Fruit fly (Drosophila melanogaster) whole organism, embryonic: Measurements from ENCODE around the gene fred.

Experiments
- B-H1 ChIP-seq: fragments of 200-800 bp; sonication (Bioruptor generic); IDR thresholded peaks from 3 replicates; pipeline ENCODE4 v1.3.6; 2022; ENCODE audit warnings: missing biosample characterization, missing genetic modification characterization
- CG10147 ChIP-seq: fragments of 200-800 bp; sonication (Bioruptor generic); optimal IDR thresholded peaks from 2 replicates; lab custom pipeline; 2019; ENCODE audit warnings: missing biosample characterization, mild to moderate bottlenecking, missing genetic modification characterization, moderate library complexity
- CG10431 ChIP-seq: fragments of 200-800 bp; sonication (Bioruptor generic); optimal IDR thresholded peaks from 3 replicates; lab custom pipeline; 2018; ENCODE audit warnings: missing biosample characterization, mild to moderate bottlenecking, missing genetic modification characterization
- CG11456 ChIP-seq: fragments of 200-800 bp; sonication (Bioruptor generic); IDR thresholded peaks from 3 replicates; pipeline ENCODE4 v1.3.6; 2022; ENCODE audit warnings: missing biosample characterization, missing genetic modification characterization
- CG12299 ChIP-seq: fragments of 200-800 bp; sonication (Bioruptor generic); optimal IDR thresholded peaks from 2 replicates; lab custom pipeline; 2018; ENCODE audit warnings: missing biosample characterization, mild to moderate bottlenecking, missing genetic modification characterization
- CG12391 ChIP-seq: fragments of 200-800 bp; sonication (Bioruptor generic); optimal IDR thresholded peaks from 3 replicates; lab custom pipeline; 2018; ENCODE audit warnings: missing biosample characterization, mild to moderate bottlenecking, missing genetic modification characterization, moderate library complexity
- CG12744 ChIP-seq: fragments of 200-800 bp; sonication (Bioruptor generic); optimal IDR thresholded peaks from 2 replicates; lab custom pipeline; 2016; ENCODE audit warnings: missing biosample characterization, missing genetic modification characterization
- CG15269 ChIP-seq: fragments of 200-800 bp; sonication (Bioruptor generic); optimal IDR thresholded peaks from 2 replicates; lab custom pipeline; 2018; ENCODE audit warnings: missing biosample characterization, mild to moderate bottlenecking, missing genetic modification characterization, moderate library complexity
- CG1602 ChIP-seq: fragments of 200-800 bp; sonication (Bioruptor generic); optimal IDR thresholded peaks from 3 replicates; lab custom pipeline; 2016; ENCODE audit warnings: missing biosample characterization, missing genetic modification characterization
- CG17385 ChIP-seq: fragments of 200-800 bp; sonication (Bioruptor generic); optimal IDR thresholded peaks from 3 replicates; lab custom pipeline; 2018; ENCODE audit warnings: missing biosample characterization, mild to moderate bottlenecking, missing genetic modification characterization
- CG2129 ChIP-seq: fragments of 200-800 bp; sonication (Bioruptor generic); IDR thresholded peaks from 2 replicates; pipeline ENCODE4 v1.3.6; 2022; ENCODE audit warnings: missing biosample characterization, missing genetic modification characterization; ENCODE audit not compliant: partially characterized antibody
- CG30431 ChIP-seq: fragments of 200-800 bp; sonication (Bioruptor generic); optimal IDR thresholded peaks from 2 replicates; lab custom pipeline; 2017; ENCODE audit warnings: missing biosample characterization, missing genetic modification characterization
- CG3407 ChIP-seq: fragments of 200-800 bp; sonication (Bioruptor generic); optimal IDR thresholded peaks from 2 replicates; lab custom pipeline; 2018; ENCODE audit warnings: missing biosample characterization, mild to moderate bottlenecking, missing genetic modification characterization
- CG6689 ChIP-seq: fragments of 200-800 bp; sonication (Bioruptor generic); IDR thresholded peaks from 2 replicates; pipeline ENCODE4 v1.3.6; 2022; ENCODE audit warnings: missing biosample characterization, missing genetic modification characterization
- CG6813 ChIP-seq: fragments of 200-800 bp; sonication (Bioruptor generic); optimal IDR thresholded peaks from 2 replicates; lab custom pipeline; 2017; ENCODE audit warnings: missing biosample characterization, missing genetic modification characterization, mild to moderate bottlenecking, moderate library complexity, missing genetic modification reagents
- CG8281 ChIP-seq: fragments of 200-800 bp; sonication (Bioruptor generic); optimal IDR thresholded peaks from 2 replicates; lab custom pipeline; 2018; ENCODE audit warnings: missing biosample characterization, mild to moderate bottlenecking, missing genetic modification characterization, moderate library complexity
- CG9609 ChIP-seq: fragments of 200-800 bp; sonication (Bioruptor generic); optimal IDR thresholded peaks from 3 replicates; lab custom pipeline; 2016; ENCODE audit warnings: missing biosample characterization, missing genetic modification characterization
- CrebB ChIP-seq: fragments of 200-800 bp; sonication (Bioruptor generic); optimal IDR thresholded peaks from 3 replicates; lab custom pipeline; 2018; ENCODE audit warnings: missing biosample characterization, mild to moderate bottlenecking, missing genetic modification characterization
- Eip74EF ChIP-seq, 2 experiments: fragments of 200-800 bp in 1 of 2; fragments of >200 bp in 1 of 2; sonication (Bioruptor generic) in 1 of 2; optimal IDR thresholded peaks; 2 replicates each; lab custom pipeline; 2017 to 2019; ENCODE audit warnings: missing biosample characterization in 2 of 2, missing genetic modification characterization in 2 of 2, mild to moderate bottlenecking in 1 of 2, moderate library complexity in 1 of 2
- H15 ChIP-seq: fragments of 200-800 bp; sonication (Bioruptor generic); IDR thresholded peaks from 3 replicates; pipeline ENCODE4 v1.3.6; 2022; ENCODE audit warnings: missing biosample characterization, missing genetic modification characterization
- HHEX ChIP-seq: fragments of 200-800 bp; sonication (Bioruptor generic); optimal IDR thresholded peaks from 3 replicates; lab custom pipeline; 2017; ENCODE audit warnings: missing biosample characterization, mild to moderate bottlenecking, missing genetic modification characterization, missing genetic modification reagents
- Hand ChIP-seq: fragments of 200-800 bp; sonication (Bioruptor generic); optimal IDR thresholded peaks from 2 replicates; lab custom pipeline; 2017; ENCODE audit warnings: mild to moderate bottlenecking, missing biosample characterization, missing genetic modification reagents, missing genetic modification characterization
- Lim3 ChIP-seq: fragments of 200-800 bp; sonication (Bioruptor generic); IDR thresholded peaks from 2 replicates; pipeline ENCODE4 v1.3.6; 2022; ENCODE audit warnings: missing biosample characterization, missing genetic modification characterization
- MBD-R2 ChIP-seq: fragments of 200-800 bp; sonication (Bioruptor generic); IDR thresholded peaks from 2 replicates; pipeline ENCODE4 v1.3.6; 2022; ENCODE audit warnings: missing biosample characterization, missing genetic modification characterization
- MESR4 ChIP-seq: fragments of 200-800 bp; sonication (Bioruptor generic); optimal IDR thresholded peaks from 2 replicates; lab custom pipeline; 2018; ENCODE audit warnings: missing biosample characterization, mild to moderate bottlenecking, missing genetic modification characterization, moderate library complexity
- Neu2 ChIP-seq: fragments of 200-800 bp; sonication (Bioruptor generic); optimal IDR thresholded peaks from 3 replicates; lab custom pipeline; 2016; ENCODE audit warnings: missing biosample characterization, missing genetic modification characterization, borderline replicate concordance
- Tbp ChIP-seq: fragments of >200 bp; optimal IDR thresholded peaks from 2 replicates; lab custom pipeline; 2018; ENCODE audit warnings: missing biosample characterization, missing genetic modification characterization
- YL-1 ChIP-seq: fragments of 200-800 bp; sonication (Bioruptor generic); optimal IDR thresholded peaks from 3 replicates; lab custom pipeline; 2017; ENCODE audit warnings: missing biosample characterization, mild to moderate bottlenecking, missing genetic modification characterization
- chif ChIP-seq, 2 experiments: fragments of 200-800 bp; sonication (Bioruptor generic); optimal IDR thresholded peaks; 3 replicates each; lab custom pipeline; 2016; ENCODE audit warnings: missing biosample characterization in 2 of 2, missing genetic modification characterization in 2 of 2
- dysf ChIP-seq: fragments of 200-800 bp; sonication (Bioruptor generic); IDR thresholded peaks from 3 replicates; pipeline ENCODE4 v1.3.6; 2022; ENCODE audit warnings: missing biosample characterization, missing genetic modification characterization
- en ChIP-seq: fragments of 200-800 bp; sonication (Bioruptor generic); optimal IDR thresholded peaks from 2 replicates; lab custom pipeline; 2016; ENCODE audit warnings: missing biosample characterization, missing genetic modification characterization
- fd3F ChIP-seq: fragments of 200-800 bp; sonication (Bioruptor generic); optimal IDR thresholded peaks from 2 replicates; lab custom pipeline; 2018; ENCODE audit warnings: missing biosample characterization, mild to moderate bottlenecking, missing genetic modification characterization, moderate library complexity
- gsb ChIP-seq: fragments of 200-800 bp; sonication (Bioruptor generic); IDR thresholded peaks from 2 replicates; pipeline ENCODE4 v1.3.6; 2022; ENCODE audit warnings: missing biosample characterization, missing genetic modification characterization
- ham ChIP-seq: fragments of 200-800 bp; sonication (Bioruptor generic); IDR thresholded peaks from 2 replicates; pipeline ENCODE4 v1.3.6; 2022; ENCODE audit warnings: missing biosample characterization, missing genetic modification characterization
- hb ChIP-seq: fragments of 200-800 bp; sonication (Bioruptor generic); IDR thresholded peaks from 3 replicates; pipeline ENCODE4 v1.3.6; 2022; ENCODE audit warnings: missing biosample characterization, missing genetic modification characterization; ENCODE audit not compliant: partially characterized antibody
- hkb ChIP-seq, 2 experiments: fragments of 200-800 bp in 1 of 2; fragments of >200 bp in 1 of 2; sonication (Bioruptor generic) in 1 of 2; IDR thresholded peaks in 1 of 2; optimal IDR thresholded peaks in 1 of 2; 2 replicates each; pipeline versions ENCODE4 v1.3.6 to Lab custom; 2017 to 2022; ENCODE audit warnings: missing biosample characterization in 1 of 2, missing genetic modification characterization in 1 of 2
- jigr1 ChIP-seq: fragments of 200-800 bp; sonication (Bioruptor generic); IDR thresholded peaks from 3 replicates; pipeline ENCODE4 v1.3.6; 2022; ENCODE audit warnings: missing biosample characterization, missing genetic modification characterization
- jumu ChIP-seq: fragments of 200-800 bp; sonication (Bioruptor generic); optimal IDR thresholded peaks from 3 replicates; lab custom pipeline; 2016; ENCODE audit warnings: missing biosample characterization, missing genetic modification characterization
- lola ChIP-seq, 3 experiments: fragments of >200 bp in 2 of 3; fragments of 200-800 bp in 1 of 3; sonication (Bioruptor generic) in 1 of 3; optimal IDR thresholded peaks; 2 replicates each; lab custom pipeline; 2017 to 2019; ENCODE audit warnings: missing biosample characterization in 3 of 3, missing genetic modification characterization in 3 of 3, mild to moderate bottlenecking in 1 of 3, moderate library complexity in 1 of 3
- nerfin-1 ChIP-seq: fragments of 200-800 bp; sonication (Bioruptor generic); optimal IDR thresholded peaks from 3 replicates; lab custom pipeline; 2019; ENCODE audit warnings: missing biosample characterization, mild to moderate bottlenecking, missing genetic modification characterization, moderate library complexity
- onecut ChIP-seq: fragments of 200-800 bp; sonication (Bioruptor generic); IDR thresholded peaks from 2 replicates; pipeline ENCODE4 v1.3.6; 2022; ENCODE audit warnings: missing biosample characterization, missing genetic modification characterization
- prd ChIP-seq, 3 experiments: fragments of >200 bp in 2 of 3; fragments of 200-800 bp in 1 of 3; sonication (Bioruptor generic) in 1 of 3; optimal IDR thresholded peaks in 2 of 3; IDR thresholded peaks in 1 of 3; 2 replicates in 2 of 3; 3 replicates in 1 of 3; pipeline versions ENCODE4 v1.3.6 to Lab custom; 2017 to 2022; ENCODE audit warnings: missing biosample characterization in 1 of 3, missing genetic modification characterization in 1 of 3
- rib ChIP-seq: fragments of 200-800 bp; sonication (Bioruptor generic); IDR thresholded peaks from 2 replicates; pipeline ENCODE4 v1.3.6; 2022; ENCODE audit warnings: missing biosample characterization, missing genetic modification characterization
- schlank ChIP-seq: fragments of 200-800 bp; sonication (Bioruptor generic); optimal IDR thresholded peaks from 2 replicates; lab custom pipeline; 2018; ENCODE audit warnings: missing biosample characterization, mild to moderate bottlenecking, missing genetic modification characterization
- sens-2 ChIP-seq: fragments of 200-800 bp; sonication (Bioruptor generic); IDR thresholded peaks from 2 replicates; pipeline ENCODE4 v1.3.6; 2022; ENCODE audit warnings: missing biosample characterization, missing genetic modification characterization
- sima ChIP-seq: fragments of 200-800 bp; sonication (Bioruptor generic); optimal IDR thresholded peaks from 2 replicates; lab custom pipeline; 2016; ENCODE audit warnings: missing biosample characterization, missing genetic modification characterization
- sisA ChIP-seq: fragments of 200-800 bp; sonication (Bioruptor generic); IDR thresholded peaks from 2 replicates; pipeline ENCODE4 v1.3.6; 2022; ENCODE audit warnings: missing biosample characterization, missing genetic modification characterization
- sqz ChIP-seq: fragments of 200-800 bp; sonication (Bioruptor generic); optimal IDR thresholded peaks from 3 replicates; lab custom pipeline; 2018; ENCODE audit warnings: missing biosample characterization, mild to moderate bottlenecking, missing genetic modification characterization
- tx ChIP-seq: fragments of 200-800 bp; sonication (Bioruptor generic); optimal IDR thresholded peaks from 2 replicates; lab custom pipeline; 2016; ENCODE audit warnings: missing biosample characterization, missing genetic modification characterization
- yki ChIP-seq: fragments of >200 bp; optimal IDR thresholded peaks from 3 replicates; lab custom pipeline; 2018

fred gene

dm6 chr2L:3856372-3856771, 135.1 kb downstream of the fred start (continued):
- TF ChIP-seq sima (no peak), gsb (GFP tag; lab: Robert Waterston, UW) (no peak), CG9609 (GFP tag; lab: Kevin White, UChicago) (peak; percentile 27), CG10147 (GFP tag; lab: Kevin White, UChicago) (no peak), B-H1 (GFP tag; lab: Robert Waterston, UW) (no peak), CG15269 (tag; lab: Kevin White, UChicago) (no peak), hkb (optimal IDR thresholded peaks at IDR 0.05; lab: Kevin White, UChicago) (no peak), hkb (GFP tag; IDR thresholded peaks at IDR 0.05; lab: Robert Waterston, UW) (no peak; the same call in 1 of the 2 replicates), CrebB (no peak), YL-1 (GFP tag; lab: Kevin White, UChicago) (no peak), nerfin-1 (tag; lab: Kevin White, UChicago) (peak; percentile 37), dysf (no peak), lola (GFP tag; optimal IDR thresholded peaks at IDR 0.05; lab: Kevin White, UChicago) (peak in 1 of 3 experiments; percentile 76), CG2129 (no peak), sens-2 (GFP tag; lab: Robert Waterston, UW) (no peak), HHEX (GFP tag; lab: Kevin White, UChicago) (no peak), CG30431 (GFP tag; lab: Kevin White, UChicago) (peak; percentile 14), onecut (GFP tag; lab: Robert Waterston, UW) (no peak), CG8281 (tag; lab: Kevin White, UChicago) (no peak), en (GFP tag; lab: Kevin White, UChicago) (peak; percentile 18), jigr1 (GFP tag; lab: Robert Waterston, UW) (no peak), CG12744 (GFP tag; lab: Kevin White, UChicago) (no peak), MESR4 (no peak), H15 (no peak), Tbp (GFP tag; lab: Kevin White, UChicago) (no peak), sisA (GFP tag; lab: Robert Waterston, UW) (peak; percentile 50), Eip74EF (GFP tag; optimal IDR thresholded peaks at IDR 0.05; lab: Kevin White, UChicago) (no peak), yki (lab: Kevin White, UChicago) (no peak), Neu2 (no peak), prd (optimal IDR thresholded peaks at IDR 0.05; lab: Kevin White, UChicago) (no peak), prd (GFP tag; IDR thresholded peaks at IDR 0.05; lab: Robert Waterston, UW) (peak; percentile 37; the same call in 1 of the 3 replicates), fd3F (GFP tag; lab: Kevin White, UChicago) (no peak), CG12299 (no peak), schlank (no peak), CG6689 (peak; percentile 58), sqz (GFP tag; lab: Kevin White, UChicago) (no peak), CG17385 (GFP tag; lab: Kevin White, UChicago) (peak; percentile 22), Hand (GFP tag; lab: Kevin White, UChicago) (no peak), CG1602 (GFP tag; lab: Kevin White, UChicago) (peak; percentile 5), chif (GFP tag; optimal IDR thresholded peaks at IDR 0.05; lab: Kevin White, UChicago) (peak; percentile 42 to 46), CG3407 (GFP tag; lab: Kevin White, UChicago) (peak; percentile 38), CG10431 (GFP tag; lab: Kevin White, UChicago) (no peak), Lim3 (GFP tag; lab: Robert Waterston, UW) (no peak), jumu (no peak), MBD-R2 (no peak), hb (GFP tag; lab: Robert Waterston, UW) (no peak), ham (GFP tag; lab: Robert Waterston, UW) (no peak), rib (GFP tag; lab: Robert Waterston, UW) (no peak), CG6813 (GFP tag; lab: Kevin White, UChicago) (no peak), tx (GFP tag; lab: Kevin White, UChicago) (no peak), CG11456 (GFP tag; lab: Robert Waterston, UW) (no peak), CG12391 (peak; percentile 58)
